Fruit fly (Drosophila melanogaster) whole organism, embryonic: ENCODE data around the gene Hrb98DE.

Experiments
- Asciz ChIP-seq: fragments of 200-800 bp; sonication (Bioruptor generic); optimal IDR thresholded peaks from 2 replicates; lab custom pipeline; 2017; ENCODE audit warnings: missing biosample characterization, mild to moderate bottlenecking, missing genetic modification characterization, missing genetic modification reagents
- CG1024 ChIP-seq: fragments of 200-800 bp; sonication (Bioruptor generic); IDR thresholded peaks from 2 replicates; pipeline ENCODE4 v1.3.6; 2022; ENCODE audit warnings: missing biosample characterization, missing genetic modification characterization
- CG12659 ChIP-seq: fragments of 200-800 bp; sonication (Bioruptor generic); optimal IDR thresholded peaks from 3 replicates; lab custom pipeline; 2017; ENCODE audit warnings: mild to moderate bottlenecking, missing biosample characterization, missing genetic modification reagents, missing genetic modification characterization
- CG12942 ChIP-seq: fragments of 200-800 bp; sonication (Bioruptor generic); optimal IDR thresholded peaks from 3 replicates; lab custom pipeline; 2016; ENCODE audit warnings: missing biosample characterization, missing genetic modification characterization
- CG13894 ChIP-seq: fragments of 200-800 bp; sonication (Bioruptor generic); optimal IDR thresholded peaks from 3 replicates; lab custom pipeline; 2018; ENCODE audit warnings: missing biosample characterization, mild to moderate bottlenecking, missing genetic modification characterization, moderate library complexity
- CG14710 ChIP-seq: fragments of 200-800 bp; sonication (Bioruptor generic); optimal IDR thresholded peaks from 3 replicates; lab custom pipeline; 2019; ENCODE audit warnings: missing biosample characterization, mild to moderate bottlenecking, missing genetic modification characterization, moderate library complexity
- CG15696 ChIP-seq: fragments of 200-800 bp; sonication (Bioruptor generic); optimal IDR thresholded peaks from 2 replicates; lab custom pipeline; 2019; ENCODE audit warnings: missing biosample characterization, mild to moderate bottlenecking, missing genetic modification characterization, moderate library complexity
- CG17328 ChIP-seq: fragments of 200-800 bp; sonication (Bioruptor generic); IDR thresholded peaks from 2 replicates; pipeline ENCODE4 v1.3.6; 2022; ENCODE audit warnings: missing biosample characterization, missing genetic modification characterization
- CG1792 ChIP-seq: fragments of 200-800 bp; sonication (Bioruptor generic); optimal IDR thresholded peaks from 2 replicates; lab custom pipeline; 2016; ENCODE audit warnings: missing biosample characterization, missing genetic modification characterization
- CG18764 ChIP-seq: fragments of 200-800 bp; sonication (Bioruptor generic); optimal IDR thresholded peaks from 3 replicates; lab custom pipeline; 2016; ENCODE audit warnings: missing biosample characterization, missing genetic modification characterization
- CG2875 ChIP-seq: fragments of 200-800 bp; sonication (Bioruptor generic); optimal IDR thresholded peaks from 2 replicates; lab custom pipeline; 2017; ENCODE audit warnings: missing biosample characterization, mild to moderate bottlenecking, missing genetic modification characterization, missing genetic modification reagents
- CG3407 ChIP-seq: fragments of 200-800 bp; sonication (Bioruptor generic); optimal IDR thresholded peaks from 2 replicates; lab custom pipeline; 2018; ENCODE audit warnings: missing biosample characterization, mild to moderate bottlenecking, missing genetic modification characterization
- CG3726 ChIP-seq: fragments of 200-800 bp; sonication (Bioruptor generic); IDR thresholded peaks from 3 replicates; pipeline ENCODE4, ENCODE4 v1.3.6; 2022; ENCODE audit warnings: missing biosample characterization, missing genetic modification characterization
- CG4707 ChIP-seq: fragments of 200-800 bp; sonication (Bioruptor generic); optimal IDR thresholded peaks from 2 replicates; lab custom pipeline; 2018; ENCODE audit warnings: missing biosample characterization, mild to moderate bottlenecking, missing genetic modification characterization, moderate library complexity
- CG5180 ChIP-seq: fragments of 200-800 bp; sonication (Bioruptor generic); optimal IDR thresholded peaks from 3 replicates; lab custom pipeline; 2017; ENCODE audit warnings: missing biosample characterization, missing genetic modification characterization, mild to moderate bottlenecking, moderate library complexity, missing genetic modification reagents
- CG6683 ChIP-seq: fragments of 200-800 bp; sonication (Bioruptor generic); optimal IDR thresholded peaks from 2 replicates; lab custom pipeline; 2017; ENCODE audit warnings: missing biosample characterization, mild to moderate bottlenecking, missing genetic modification characterization, missing genetic modification reagents
- CG6813 ChIP-seq: fragments of 200-800 bp; sonication (Bioruptor generic); optimal IDR thresholded peaks from 2 replicates; lab custom pipeline; 2017; ENCODE audit warnings: missing biosample characterization, missing genetic modification characterization, mild to moderate bottlenecking, moderate library complexity, missing genetic modification reagents
- CG8290 ChIP-seq, 3 experiments: fragments of 200-800 bp; sonication (Bioruptor generic); optimal IDR thresholded peaks; 2 replicates each; lab custom pipeline; 2016 to 2019; ENCODE audit warnings: missing biosample characterization in 3 of 3, missing genetic modification characterization in 3 of 3, mild to moderate bottlenecking in 2 of 3, moderate library complexity in 1 of 3
- CG8359 ChIP-seq: fragments of 200-800 bp; sonication (Bioruptor generic); optimal IDR thresholded peaks from 2 replicates; lab custom pipeline; 2017; ENCODE audit warnings: missing biosample characterization, mild to moderate bottlenecking, missing genetic modification characterization, borderline replicate concordance
- CG9817 ChIP-seq: fragments of 200-800 bp; sonication (Bioruptor generic); optimal IDR thresholded peaks from 2 replicates; lab custom pipeline; 2018; ENCODE audit warnings: missing biosample characterization, mild to moderate bottlenecking, missing genetic modification characterization, moderate library complexity
- Dp ChIP-seq: fragments of 200-800 bp; sonication (Bioruptor generic); optimal IDR thresholded peaks from 2 replicates; lab custom pipeline; 2018; ENCODE audit warnings: missing biosample characterization, mild to moderate bottlenecking, missing genetic modification characterization, moderate library complexity
- Ets65A ChIP-seq: fragments of 200-800 bp; sonication (Bioruptor generic); peaks from one replicate; lab custom pipeline; 2016; ENCODE audit warnings: missing biosample characterization, missing genetic modification characterization
- HHEX ChIP-seq: fragments of 200-800 bp; sonication (Bioruptor generic); optimal IDR thresholded peaks from 3 replicates; lab custom pipeline; 2017; ENCODE audit warnings: missing biosample characterization, mild to moderate bottlenecking, missing genetic modification characterization, missing genetic modification reagents
- Hey ChIP-seq: fragments of 200-800 bp; sonication (Bioruptor generic); optimal IDR thresholded peaks from 3 replicates; lab custom pipeline; 2018; ENCODE audit warnings: missing biosample characterization, mild to moderate bottlenecking, missing genetic modification characterization
- Hr39 ChIP-seq: fragments of >200 bp; optimal IDR thresholded peaks from 2 replicates; lab custom pipeline; 2017
- Jarid2 ChIP-seq: fragments of 200-800 bp; sonication (Bioruptor generic); optimal IDR thresholded peaks from 3 replicates; lab custom pipeline; 2017; ENCODE audit warnings: mild to moderate bottlenecking, missing biosample characterization, missing genetic modification reagents, missing genetic modification characterization
- Spps ChIP-seq: fragments of 200-800 bp; sonication (Bioruptor generic); optimal IDR thresholded peaks from 2 replicates; lab custom pipeline; 2018; ENCODE audit warnings: missing biosample characterization, mild to moderate bottlenecking, missing genetic modification characterization
- Trl ChIP-seq, 3 experiments: fragments of >200 bp in 2 of 3; fragments of 200-800 bp in 1 of 3; sonication (Bioruptor generic) in 1 of 3; optimal IDR thresholded peaks; 2 replicates in 1 of 3; 3 replicates in 2 of 3; lab custom pipeline; 2016 to 2017; ENCODE audit warnings: missing biosample characterization in 1 of 3, missing genetic modification characterization in 1 of 3
- ase ChIP-seq: fragments of 200-800 bp; sonication (Bioruptor generic); IDR thresholded peaks from 3 replicates; pipeline ENCODE4 v1.3.6; 2022; ENCODE audit warnings: missing biosample characterization, missing genetic modification characterization
- bbx ChIP-seq: fragments of 200-800 bp; sonication (Bioruptor generic); IDR thresholded peaks from 2 replicates; pipeline ENCODE4 v1.3.6; 2022; ENCODE audit warnings: missing biosample characterization, missing genetic modification characterization; ENCODE audit not compliant: partially characterized antibody
- bcd ChIP-seq: fragments of 200-800 bp; sonication (Bioruptor generic); optimal IDR thresholded peaks from 2 replicates; lab custom pipeline; 2017; ENCODE audit warnings: missing biosample characterization, mild to moderate bottlenecking, missing genetic modification characterization
- bsh ChIP-seq, 2 experiments: fragments of 200-800 bp; sonication (Bioruptor generic); optimal IDR thresholded peaks; 2 replicates each; lab custom pipeline; 2017 to 2018; ENCODE audit warnings: mild to moderate bottlenecking in 2 of 2, missing biosample characterization in 2 of 2, missing genetic modification characterization in 2 of 2, moderate library complexity in 1 of 2
- cad ChIP-seq: fragments of >200 bp; optimal IDR thresholded peaks from 2 replicates; lab custom pipeline; 2017; ENCODE audit warnings: missing biosample characterization, missing genetic modification characterization
- cato ChIP-seq: fragments of 200-800 bp; sonication (Bioruptor generic); optimal IDR thresholded peaks from 2 replicates; lab custom pipeline; 2016; ENCODE audit warnings: missing biosample characterization, missing genetic modification characterization, borderline replicate concordance
- cg ChIP-seq: fragments of 200-800 bp; sonication (Bioruptor generic); optimal IDR thresholded peaks from 3 replicates; lab custom pipeline; 2019; ENCODE audit warnings: missing biosample characterization, mild to moderate bottlenecking, missing genetic modification characterization, moderate library complexity
- ci ChIP-seq: fragments of 200-800 bp; sonication (Bioruptor generic); IDR thresholded peaks from 3 replicates; pipeline ENCODE4 v1.3.6; 2022; ENCODE audit warnings: missing biosample characterization, missing genetic modification characterization
- dmrt11E ChIP-seq: fragments of 200-800 bp; sonication (Bioruptor generic); optimal IDR thresholded peaks from 3 replicates; lab custom pipeline; 2018; ENCODE audit warnings: missing biosample characterization, mild to moderate bottlenecking, missing genetic modification characterization, moderate library complexity
- emc ChIP-seq: fragments of 200-800 bp; sonication (Bioruptor generic); optimal IDR thresholded peaks from 2 replicates; lab custom pipeline; 2016; ENCODE audit warnings: missing biosample characterization, missing genetic modification characterization
- ems ChIP-seq: fragments of 200-800 bp; sonication (Bioruptor generic); optimal IDR thresholded peaks from 3 replicates; lab custom pipeline; 2016; ENCODE audit warnings: missing biosample characterization, missing genetic modification characterization
- fd64A ChIP-seq: fragments of 200-800 bp; sonication (Bioruptor generic); optimal IDR thresholded peaks from 3 replicates; lab custom pipeline; 2018; ENCODE audit warnings: missing biosample characterization, mild to moderate bottlenecking, missing genetic modification characterization
- grau ChIP-seq: fragments of 200-800 bp; optimal IDR thresholded peaks from 3 replicates; lab custom pipeline; 2019; ENCODE audit warnings: missing biosample characterization, mild to moderate bottlenecking, missing genetic modification characterization, moderate library complexity
- kni ChIP-seq: fragments of 200-800 bp; sonication (Bioruptor generic); optimal IDR thresholded peaks from 3 replicates; lab custom pipeline; 2017; ENCODE audit warnings: mild to moderate bottlenecking, missing biosample characterization, missing genetic modification reagents, missing genetic modification characterization
- lab ChIP-seq: fragments of 200-800 bp; sonication (Bioruptor generic); optimal IDR thresholded peaks from 3 replicates; lab custom pipeline; 2017; ENCODE audit warnings: missing biosample characterization, missing genetic modification characterization, mild to moderate bottlenecking, moderate library complexity, missing genetic modification reagents
- lola ChIP-seq, 3 experiments: fragments of >200 bp in 2 of 3; fragments of 200-800 bp in 1 of 3; sonication (Bioruptor generic) in 1 of 3; optimal IDR thresholded peaks; 2 replicates each; lab custom pipeline; 2017 to 2019; ENCODE audit warnings: missing biosample characterization in 3 of 3, missing genetic modification characterization in 3 of 3, mild to moderate bottlenecking in 1 of 3, moderate library complexity in 1 of 3
- otp ChIP-seq: fragments of 200-800 bp; sonication (Bioruptor generic); IDR thresholded peaks from 3 replicates; pipeline ENCODE4, ENCODE4 v1.3.6; 2022; ENCODE audit warnings: missing biosample characterization, missing genetic modification characterization
- sr ChIP-seq: fragments of 200-800 bp; sonication (Bioruptor generic); IDR thresholded peaks from 3 replicates; pipeline ENCODE4 v1.3.6; 2022; ENCODE audit warnings: missing biosample characterization, missing genetic modification characterization
- vvl ChIP-seq: fragments of 200-800 bp; sonication (Bioruptor generic); IDR thresholded peaks from 2 replicates; pipeline ENCODE4 v1.3.6; 2022; ENCODE audit warnings: missing biosample characterization, missing genetic modification characterization
- wek ChIP-seq: fragments of 200-800 bp; sonication (Bioruptor generic); optimal IDR thresholded peaks from 3 replicates; lab custom pipeline; 2018; ENCODE audit warnings: missing biosample characterization, mild to moderate bottlenecking, missing genetic modification characterization, moderate library complexity

Hrb98DE gene

dm6 chr3R:28552249-28552648 lies 47.4 kb upstream of the Hrb98DE start (continued):
- TF ChIP-seq CG1024 (GFP tag; lab: Robert Waterston, UW): no peak
- 0 out of 2 replicates have a peak, but pooled peaks have one; percentile 23 for TF ChIP-seq vvl (GFP tag; lab: Robert Waterston, UW)
- TF ChIP-seq CG1792 (GFP tag; lab: Kevin White, UChicago): peak; percentile 20
- TF ChIP-seq Spps: no peak
- no peak for TF ChIP-seq CG8359 (GFP tag; lab: Kevin White, UChicago)
- TF ChIP-seq Jarid2: peak; percentile 2
- TF ChIP-seq dmrt11E (tag; lab: Kevin White, UChicago): peak; percentile 26
- TF ChIP-seq fd64A (GFP tag; lab: Kevin White, UChicago): peak; percentile 59
- TF ChIP-seq otp: 0 out of 3 replicates have a peak, but pooled peaks have one; percentile 20
- peak in 1 of 2 experiments; percentile 38 for TF ChIP-seq bsh (GFP tag; optimal IDR thresholded peaks at IDR 0.05; lab: Kevin White, UChicago)
- no peak for TF ChIP-seq CG4707
- no peak for TF ChIP-seq CG9817 (tag; lab: Kevin White, UChicago)
- no peak for TF ChIP-seq Hr39 (lab: Kevin White, UChicago)
- TF ChIP-seq CG3407 (GFP tag; lab: Kevin White, UChicago): peak; percentile 35
- peak; percentile 43 for TF ChIP-seq CG15696 (tag; lab: Kevin White, UChicago)
- TF ChIP-seq kni (GFP tag; lab: Kevin White, UChicago): peak; percentile 4
- peak; percentile 6 for TF ChIP-seq bcd (GFP tag; lab: Kevin White, UChicago)
- no peak for TF ChIP-seq CG5180 (GFP tag; lab: Kevin White, UChicago)
- no peak for TF ChIP-seq CG8290 (GFP tag; optimal IDR thresholded peaks at IDR 0.05; lab: Kevin White, UChicago)
- peak in 1 of 2 experiments; percentile 9 for TF ChIP-seq CG8290 (tag; optimal IDR thresholded peaks at IDR 0.05; lab: Kevin White, UChicago)
- peak; percentile 28 for TF ChIP-seq wek (GFP tag; lab: Kevin White, UChicago)
- TF ChIP-seq Asciz (GFP tag; lab: Kevin White, UChicago): peak; percentile 2
- TF ChIP-seq Ets65A (GFP tag; lab: Kevin White, UChicago): no peak
- TF ChIP-seq ems (GFP tag; lab: Kevin White, UChicago): no peak
- peak; percentile 53; the same call in 1 of the 3 replicates for TF ChIP-seq CG3726 (GFP tag; lab: Robert Waterston, UW)
- TF ChIP-seq cg (GFP tag; lab: Kevin White, UChicago): peak; percentile 1
- peak; percentile 25 for TF ChIP-seq HHEX (GFP tag; lab: Kevin White, UChicago)
- TF ChIP-seq lola (GFP tag; optimal IDR thresholded peaks at IDR 0.05; lab: Kevin White, UChicago): peak in 1 of 3 experiments; percentile 2
- TF ChIP-seq Trl (optimal IDR thresholded peaks at IDR 0.05; lab: Kevin White, UChicago): no peak
- TF ChIP-seq Trl (GFP tag; optimal IDR thresholded peaks at IDR 0.05; lab: Kevin White, UChicago): no peak
- peak; percentile 38 for TF ChIP-seq lab (GFP tag; lab: Kevin White, UChicago)
- TF ChIP-seq CG2875 (GFP tag; lab: Kevin White, UChicago): peak; percentile 19
- TF ChIP-seq emc (GFP tag; lab: Kevin White, UChicago): no peak
- TF ChIP-seq CG13894 (tag; lab: Kevin White, UChicago): no peak
- peak; percentile 25 for TF ChIP-seq CG18764
- TF ChIP-seq bbx (GFP tag; lab: Robert Waterston, UW): no peak
- TF ChIP-seq CG12942 (GFP tag; lab: Kevin White, UChicago): no peak
- TF ChIP-seq Dp (GFP tag; lab: Kevin White, UChicago): no peak
- TF ChIP-seq cato (GFP tag; lab: Kevin White, UChicago): no peak
- TF ChIP-seq grau (tag; lab: Kevin White, UChicago): no peak
- TF ChIP-seq sr: 0 out of 3 replicates have a peak, but pooled peaks have one; percentile 20
- peak; percentile 50; the same call in 1 of the 3 replicates for TF ChIP-seq ci (GFP tag; lab: Robert Waterston, UW)
- no peak for TF ChIP-seq Hey (tag; lab: Kevin White, UChicago)
- 0 out of 2 replicates have a peak, but pooled peaks have one; percentile 25 for TF ChIP-seq CG17328 (GFP tag; lab: Robert Waterston, UW)
- TF ChIP-seq ase (GFP tag; lab: Robert Waterston, UW): no peak
- peak; percentile 8 for TF ChIP-seq CG14710 (tag; lab: Kevin White, UChicago)
- no peak for TF ChIP-seq CG12659 (GFP tag; lab: Kevin White, UChicago)
- TF ChIP-seq CG6813 (GFP tag; lab: Kevin White, UChicago): peak; percentile 44
- no peak for TF ChIP-seq CG6683
- no peak for TF ChIP-seq cad (GFP tag; lab: Kevin White, UChicago)
